Worm (Caenorhabditis elegans) whole organism, early embryonic: ENCODE measurements around the gene grl-27.
"Not testable (repeated sequence)": the region's sequence is repeated elsewhere in the genome, so short reads cannot be mapped to it uniquely, and the experiment has no call there.

Source experiments
- B0310.2 ChIP-seq: sonication (generic microtip); optimal IDR thresholded peaks from 2 replicates; lab custom pipeline; 2016; ENCODE audit warnings: mild to moderate bottlenecking, missing genetic modification characterization, missing compliant biosample characterization
- F13C5.2 ChIP-seq: sonication (generic microtip); optimal IDR thresholded peaks from 2 replicates; lab custom pipeline; 2017; ENCODE audit warnings: mild to moderate bottlenecking, missing genetic modification characterization, inconsistent platforms, missing compliant biosample characterization
- aly-1 ChIP-seq: sonication (generic microtip); optimal IDR thresholded peaks from 2 replicates; lab custom pipeline; 2016; ENCODE audit warnings: missing genetic modification characterization, missing compliant biosample characterization
- ama-1 ChIP-seq: fragments of 150-350 bp; optimal IDR thresholded peaks from 2 replicates; lab custom pipeline; 2014
- ceh-13 ChIP-seq: fragments of 200-800 bp; sonication (Bioruptor generic); optimal IDR thresholded peaks from 2 replicates; lab custom pipeline; 2018; ENCODE audit warnings: mild to moderate bottlenecking, missing genetic modification characterization, missing compliant biosample characterization
- ceh-36 ChIP-seq: sonication (generic microtip); optimal IDR thresholded peaks from 2 replicates; lab custom pipeline; 2016; ENCODE audit warnings: missing genetic modification characterization, inconsistent platforms, missing compliant biosample characterization
- ets-7 ChIP-seq: sonication (generic microtip); optimal IDR thresholded peaks from 2 replicates; lab custom pipeline; 2016; ENCODE audit warnings: missing genotype, missing genetic modification characterization, missing compliant biosample characterization
- flt-1 ChIP-seq: fragments of 200-800 bp; sonication (Bioruptor generic); IDR thresholded peaks from 2 replicates; pipeline ENCODE4 v1.3.6; 2022; ENCODE audit warnings: missing genetic modification characterization, missing compliant biosample characterization
- hmbx-1 ChIP-seq: sonication (generic microtip); optimal IDR thresholded peaks from 2 replicates; lab custom pipeline; 2016; ENCODE audit warnings: mild to moderate bottlenecking, missing genetic modification characterization, missing compliant biosample characterization
- hmg-4 ChIP-seq: fragments of 200-800 bp; sonication (Bioruptor generic); optimal IDR thresholded peaks from 2 replicates; lab custom pipeline; 2018; ENCODE audit warnings: mild to moderate bottlenecking, missing genetic modification characterization, missing compliant biosample characterization
- hnd-1 ChIP-seq: sonication (generic microtip); optimal IDR thresholded peaks from 2 replicates; lab custom pipeline; 2016; ENCODE audit warnings: missing genetic modification characterization, missing compliant biosample characterization
- pes-1 ChIP-seq: fragments of 200-800 bp; sonication (Bioruptor generic); IDR thresholded peaks from 2 replicates; pipeline ENCODE4 v1.3.6; 2022; ENCODE audit warnings: missing genetic modification reagents, missing genetic modification characterization, missing compliant biosample characterization
- scrt-1 ChIP-seq: fragments of 200-800 bp; sonication (Bioruptor generic); IDR thresholded peaks from 2 replicates; pipeline ENCODE4 v1.3.6; 2022; ENCODE audit warnings: missing genetic modification characterization, missing compliant biosample characterization
- sea-1 ChIP-seq: fragments of 200-800 bp; sonication (Bioruptor generic); conservative IDR thresholded peaks from 2 replicates; pipeline ENCODE4 v1.3.6; 2022; ENCODE audit warnings: missing genetic modification characterization, missing compliant biosample characterization
- tbx-11 ChIP-seq: fragments of 200-800 bp; sonication (Bioruptor generic); IDR thresholded peaks from 2 replicates; pipeline ENCODE4 v1.3.6; 2022; ENCODE audit warnings: missing genetic modification characterization, missing compliant biosample characterization
- tbx-37 ChIP-seq: fragments of 200-800 bp; sonication (Bioruptor generic); conservative IDR thresholded peaks from 2 replicates; pipeline ENCODE4 v1.3.6; 2022; ENCODE audit warnings: missing genetic modification reagents, missing genetic modification characterization, missing compliant biosample characterization
- tra-4 ChIP-seq: sonication (generic microtip); optimal IDR thresholded peaks from 2 replicates; lab custom pipeline; 2017; ENCODE audit warnings: missing genetic modification characterization, missing compliant biosample characterization

grl-27 gene

ce11 chrV:3575759-3576158, at the start of gene grl-27:
Gene grl-27 (minus strand): TSS chrV:3575859.
- TF ChIP-seq ceh-13: no peak
- TF ChIP-seq flt-1 (GFP tag; lab: Robert Waterston, UW): no peak
- no peak for TF ChIP-seq scrt-1 (GFP tag; lab: Robert Waterston, UW)
- no peak for TF ChIP-seq aly-1 (tag; lab: Kevin White, UChicago)
- no peak for TF ChIP-seq tbx-11 (GFP tag; lab: Robert Waterston, UW)
- TF ChIP-seq ets-7 (tag; lab: Kevin White, UChicago): no peak
- TF ChIP-seq sea-1 (GFP tag; lab: Robert Waterston, UW): no peak
- TF ChIP-seq hnd-1: no peak
- TF ChIP-seq B0310.2: no peak
- TF ChIP-seq ama-1 (lab: Kevin White, UChicago): no peak
- TF ChIP-seq hmg-4 (GFP tag; lab: Kevin White, UChicago): no peak
- no peak for TF ChIP-seq hmbx-1 (tag; lab: Kevin White, UChicago)
- no peak for TF ChIP-seq F13C5.2 (tag; lab: Kevin White, UChicago)
- no peak for TF ChIP-seq tra-4 (tag; lab: Kevin White, UChicago)
- TF ChIP-seq pes-1: no peak
- TF ChIP-seq ceh-36 (tag; lab: Kevin White, UChicago): no peak
- TF ChIP-seq tbx-37 (GFP tag; lab: Robert Waterston, UW): no peak

DNA sequence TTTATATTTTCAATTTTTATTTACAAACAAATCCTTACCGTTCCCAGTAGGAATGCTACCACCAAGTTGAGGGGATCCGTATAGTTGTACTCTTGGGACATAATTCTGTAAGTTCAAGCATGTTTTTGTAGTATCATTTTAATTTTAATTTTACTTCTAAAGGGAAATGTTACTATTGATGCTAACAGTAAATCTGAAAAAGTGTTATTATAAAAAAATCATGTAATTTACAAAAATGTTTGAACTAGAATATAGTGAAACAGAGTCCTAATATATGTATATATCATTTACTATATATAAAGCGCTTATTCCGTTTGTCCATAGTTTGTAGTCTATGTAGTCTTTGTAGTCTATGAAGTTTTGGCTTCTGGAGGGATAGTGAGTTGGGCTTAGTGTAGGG, 44.9 kb upstream of the grl-27 start, which contains the start of gene srx-93:
srx-93 (minus strand) TSS at position 101 of the 400 bp plus-strand sequence.
- TF ChIP-seq hmg-4 (GFP tag; lab: Kevin White, UChicago); flt-1 (GFP tag; lab: Robert Waterston, UW); F13C5.2 (tag; lab: Kevin White, UChicago): not testable (repeated sequence)

DNA sequence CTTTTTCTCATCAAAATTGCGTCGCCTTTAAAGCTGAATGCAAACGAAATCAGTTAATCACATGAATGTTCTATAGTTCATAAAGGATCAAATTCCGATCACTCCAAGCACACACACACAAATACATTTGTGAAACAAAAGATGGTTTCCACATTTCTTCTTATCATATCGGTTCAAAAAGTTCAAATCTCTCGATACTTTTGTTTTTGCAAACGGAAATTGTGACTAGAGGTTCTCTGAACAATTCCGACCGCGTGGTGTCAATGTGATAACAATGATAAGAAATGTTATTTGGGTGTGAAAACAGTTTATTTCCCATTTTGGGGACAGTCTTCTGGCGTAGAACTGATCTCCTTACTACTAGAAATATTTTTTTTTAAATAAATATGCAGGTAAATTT, 41.2 kb upstream of the grl-27 start:
- no peak for TF ChIP-seq sea-1 (GFP tag; lab: Robert Waterston, UW)
- no peak for TF ChIP-seq B0310.2
- TF ChIP-seq pes-1: no peak
- no peak for TF ChIP-seq scrt-1 (GFP tag; lab: Robert Waterston, UW)
- no peak for TF ChIP-seq hmbx-1 (tag; lab: Kevin White, UChicago)
- no peak for TF ChIP-seq tbx-37 (GFP tag; lab: Robert Waterston, UW)
- no peak for TF ChIP-seq ceh-36 (tag; lab: Kevin White, UChicago)
- no peak for TF ChIP-seq ets-7 (tag; lab: Kevin White, UChicago)
- TF ChIP-seq tra-4 (tag; lab: Kevin White, UChicago): no peak
- no peak for TF ChIP-seq hmg-4 (GFP tag; lab: Kevin White, UChicago)
- no peak for TF ChIP-seq tbx-11 (GFP tag; lab: Robert Waterston, UW)

- TF ChIP-seq ceh-36 (tag; lab: Kevin White, UChicago) (no peak), tbx-11 (GFP tag; lab: Robert Waterston, UW) (no peak), aly-1 (tag; lab: Kevin White, UChicago) (no peak), pes-1 (no peak), ama-1 (lab: Kevin White, UChicago) (no peak), tbx-37 (GFP tag; lab: Robert Waterston, UW) (no peak), scrt-1 (GFP tag; lab: Robert Waterston, UW) (no peak), ceh-13 (no peak), sea-1 (GFP tag; lab: Robert Waterston, UW) (no peak), tra-4 (tag; lab: Kevin White, UChicago) (no peak), F13C5.2 (tag; lab: Kevin White, UChicago) (no peak), ets-7 (tag; lab: Kevin White, UChicago) (no peak), hnd-1 (no peak), hmbx-1 (tag; lab: Kevin White, UChicago) (no peak)
Measured at ce11 chrV:3614397-3614796, 38.7 kb upstream of the grl-27 start, which contains the start of gene T22F3.11. Gene T22F3.11 (minus strand): TSS chrV:3614553.

DNA sequence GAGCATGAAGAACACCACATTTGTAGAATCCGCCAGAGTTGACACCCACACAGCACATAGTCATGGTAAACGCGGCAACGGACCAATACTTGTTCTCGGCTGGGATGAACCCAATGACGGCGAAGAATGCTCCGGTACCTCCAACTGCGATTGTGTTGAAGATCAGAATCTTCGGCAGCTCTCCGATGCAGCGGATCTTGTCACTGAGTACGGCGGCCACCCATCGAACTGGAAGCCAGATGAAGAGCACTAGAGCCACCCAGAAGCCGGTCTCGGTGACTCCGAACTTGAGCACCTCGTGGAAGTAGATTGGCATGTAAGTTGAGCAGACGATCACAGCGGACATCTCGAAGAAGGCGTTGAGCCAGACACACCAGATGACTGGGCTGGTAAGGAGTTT, 37.4 kb upstream of the grl-27 start:
- TF ChIP-seq hmg-4 (GFP tag; lab: Kevin White, UChicago): no peak
- TF ChIP-seq hnd-1: no peak
- no peak for TF ChIP-seq ceh-13
- no peak for TF ChIP-seq scrt-1 (GFP tag; lab: Robert Waterston, UW)
- TF ChIP-seq tra-4 (tag; lab: Kevin White, UChicago): no peak

- TF ChIP-seq tbx-37 (GFP tag; lab: Robert Waterston, UW) (no peak), tbx-11 (GFP tag; lab: Robert Waterston, UW) (no peak), ceh-13 (no peak), aly-1 (tag; lab: Kevin White, UChicago) (no peak)
Measured at ce11 chrV:3611654-3612053, 36.0 kb upstream of the grl-27 start, which contains the start of gene T22F3.10. Gene T22F3.10 (minus strand): TSS chrV:3611754.

ce11 chrV:3610709-3611108, 35.0 kb upstream of the grl-27 start:
- no peak for TF ChIP-seq tra-4 (tag; lab: Kevin White, UChicago)

DNA sequence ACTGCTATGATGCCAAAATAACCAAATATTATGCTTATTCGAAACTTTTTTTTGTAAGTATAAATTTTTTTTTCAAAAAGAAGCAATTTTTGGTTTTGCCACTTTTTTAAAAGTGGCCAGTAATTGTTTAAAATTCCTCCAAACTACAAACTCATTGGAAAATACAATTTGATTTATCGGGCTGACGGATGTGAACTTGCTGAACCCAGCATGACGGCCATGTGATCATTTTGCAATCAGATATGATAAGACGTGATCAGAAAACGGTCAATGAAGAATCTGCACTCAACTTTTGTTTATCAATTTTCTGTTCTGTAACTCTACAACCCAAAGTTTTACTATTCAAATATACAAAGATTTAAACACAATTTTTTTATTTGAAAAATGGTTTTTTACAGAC, 30.7 kb upstream of the grl-27 start:
- no peak for TF ChIP-seq hnd-1
- TF ChIP-seq F13C5.2 (tag; lab: Kevin White, UChicago): no peak
- TF ChIP-seq pes-1: no peak
- no peak for TF ChIP-seq scrt-1 (GFP tag; lab: Robert Waterston, UW)
- TF ChIP-seq flt-1 (GFP tag; lab: Robert Waterston, UW): no peak
- no peak for TF ChIP-seq ceh-36 (tag; lab: Kevin White, UChicago)
- no peak for TF ChIP-seq tbx-11 (GFP tag; lab: Robert Waterston, UW)
- no peak for TF ChIP-seq hmbx-1 (tag; lab: Kevin White, UChicago)
- no peak for TF ChIP-seq ceh-13
- TF ChIP-seq tra-4 (tag; lab: Kevin White, UChicago): no peak
- TF ChIP-seq ets-7 (tag; lab: Kevin White, UChicago): no peak
- TF ChIP-seq tbx-37 (GFP tag; lab: Robert Waterston, UW): no peak
- no peak for TF ChIP-seq B0310.2
- TF ChIP-seq hmg-4 (GFP tag; lab: Kevin White, UChicago): no peak
- TF ChIP-seq ama-1 (lab: Kevin White, UChicago): no peak
